Fruit fly (Drosophila melanogaster) whole organism, pupa: Measurements from ENCODE around the gene CG31178.

Experiments
- CG10348 ChIP-seq: fragments of 200-800 bp; sonication (Bioruptor generic); IDR thresholded peaks from 2 replicates; pipeline ENCODE4 v1.3.6; 2022; ENCODE audit warnings: missing biosample characterization, missing genetic modification characterization
- CG12605 ChIP-seq: fragments of 200-800 bp; sonication (Bioruptor generic); IDR thresholded peaks from 2 replicates; pipeline ENCODE4 v1.3.6; 2022; ENCODE audit warnings: missing biosample characterization, missing genetic modification characterization
- CG13204 ChIP-seq: fragments of 200-800 bp; sonication (Bioruptor generic); optimal IDR thresholded peaks from 2 replicates; lab custom pipeline; 2018; ENCODE audit warnings: missing biosample characterization, mild to moderate bottlenecking, missing genetic modification characterization, moderate library complexity
- CG14655 ChIP-seq: fragments of 200-800 bp; sonication (Bioruptor generic); optimal IDR thresholded peaks from 3 replicates; lab custom pipeline; 2017; ENCODE audit warnings: mild to moderate bottlenecking, missing biosample characterization, missing genetic modification reagents, missing genetic modification characterization
- CG15710 ChIP-seq: fragments of 200-800 bp; sonication (Bioruptor generic); optimal IDR thresholded peaks from 2 replicates; lab custom pipeline; 2018; ENCODE audit warnings: missing biosample characterization, mild to moderate bottlenecking, missing genetic modification characterization, moderate library complexity
- CG17806 ChIP-seq: fragments of 200-800 bp; sonication (Bioruptor generic); optimal IDR thresholded peaks from 2 replicates; lab custom pipeline; 2018; ENCODE audit warnings: missing biosample characterization, mild to moderate bottlenecking, missing genetic modification characterization, moderate library complexity
- CG32121 ChIP-seq: fragments of 200-800 bp; sonication (Bioruptor generic); IDR thresholded peaks from 2 replicates; pipeline ENCODE4 v1.3.6; 2022; ENCODE audit warnings: missing biosample characterization, missing genetic modification characterization
- CG34367 ChIP-seq: fragments of 200-800 bp; sonication (Bioruptor generic); optimal IDR thresholded peaks from 2 replicates; lab custom pipeline; 2018; ENCODE audit warnings: missing biosample characterization, mild to moderate bottlenecking, missing genetic modification characterization
- CG4496 ChIP-seq: fragments of 200-800 bp; sonication (Bioruptor generic); IDR thresholded peaks from 3 replicates; pipeline ENCODE4 v1.3.6; 2022; ENCODE audit warnings: missing biosample characterization, missing genetic modification characterization
- CG8159 ChIP-seq: fragments of 200-800 bp; sonication (Bioruptor generic); optimal IDR thresholded peaks from 3 replicates; lab custom pipeline; 2018; ENCODE audit warnings: missing biosample characterization, mild to moderate bottlenecking, missing genetic modification characterization, moderate library complexity
- CG8301 ChIP-seq: fragments of 200-800 bp; sonication (Bioruptor generic); optimal IDR thresholded peaks from 2 replicates; lab custom pipeline; 2018; ENCODE audit warnings: missing biosample characterization, mild to moderate bottlenecking, missing genetic modification characterization
- CG9948 ChIP-seq: fragments of 200-800 bp; sonication (Bioruptor generic); optimal IDR thresholded peaks from 2 replicates; lab custom pipeline; 2018; ENCODE audit warnings: missing biosample characterization, mild to moderate bottlenecking, missing genetic modification characterization, moderate library complexity
- D1 ChIP-seq: fragments of 200-800 bp; sonication (Bioruptor generic); optimal IDR thresholded peaks from 2 replicates; lab custom pipeline; 2018; ENCODE audit warnings: missing biosample characterization, mild to moderate bottlenecking, missing genetic modification characterization, moderate library complexity
- EcR ChIP-seq: fragments of 200-800 bp; sonication (Bioruptor generic); optimal IDR thresholded peaks from 3 replicates; lab custom pipeline; 2019; ENCODE audit warnings: missing biosample characterization, missing genetic modification characterization, mild to moderate bottlenecking, moderate library complexity, missing genetic modification reagents
- Ets98B ChIP-seq: fragments of 200-800 bp; sonication (Bioruptor generic); IDR thresholded peaks from 2 replicates; pipeline ENCODE4 v1.3.6; 2022; ENCODE audit warnings: missing biosample characterization, missing genetic modification characterization
- Pif1A ChIP-seq: fragments of 200-800 bp; sonication (Bioruptor generic); optimal IDR thresholded peaks from 3 replicates; lab custom pipeline; 2016; ENCODE audit warnings: missing biosample characterization, missing genetic modification characterization
- Pif1B ChIP-seq: fragments of 200-800 bp; sonication (Bioruptor generic); optimal IDR thresholded peaks from 3 replicates; lab custom pipeline; 2016; ENCODE audit warnings: missing biosample characterization, missing genetic modification characterization
- Snoo ChIP-seq: fragments of 200-800 bp; sonication (Bioruptor generic); optimal IDR thresholded peaks from 3 replicates; lab custom pipeline; 2017; ENCODE audit warnings: missing biosample characterization, mild to moderate bottlenecking, missing genetic modification characterization, inconsistent platforms
- fd96Ca ChIP-seq: fragments of 200-800 bp; sonication (Bioruptor generic); IDR thresholded peaks from 3 replicates; pipeline ENCODE4 v1.3.6; 2022; ENCODE audit warnings: missing biosample characterization, missing genetic modification characterization
- gl ChIP-seq: fragments of 200-800 bp; sonication (Bioruptor generic); optimal IDR thresholded peaks from 2 replicates; lab custom pipeline; 2018; ENCODE audit warnings: missing biosample characterization, mild to moderate bottlenecking, missing genetic modification characterization
- rn ChIP-seq: fragments of 200-800 bp; sonication (Bioruptor generic); IDR thresholded peaks from 2 replicates; pipeline ENCODE4 v1.3.6; 2022; ENCODE audit warnings: missing biosample characterization, missing genetic modification characterization

The CG31178 gene

DNA sequence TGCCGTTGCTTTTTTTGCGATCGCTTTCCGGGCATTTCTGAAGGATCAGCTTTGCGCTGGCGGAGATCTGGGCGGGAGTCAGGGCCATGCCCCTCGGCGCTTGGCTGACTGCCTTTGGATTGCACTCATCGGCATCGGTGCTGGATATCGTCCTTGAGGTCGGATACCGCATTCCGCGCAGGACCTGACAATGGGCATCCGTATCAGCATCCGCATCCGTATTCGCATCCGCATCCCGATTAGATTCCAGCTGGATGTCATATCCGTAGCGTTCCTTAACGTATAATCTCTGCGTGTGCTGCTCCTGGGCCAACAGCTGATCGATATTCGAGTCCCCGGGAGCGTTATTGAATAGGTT is 18.1 kb upstream of the CG31178 start:
- TF ChIP-seq fd96Ca (GFP tag; lab: Robert Waterston, UW) (peak; percentile 63; the same call in 2 of the 3 replicates), CG32121 (GFP tag; lab: Robert Waterston, UW) (no peak)

dm6 chr3R:21856098-21856872 is 17.3 kb upstream of the CG31178 start, which contains the start of gene glec:
Gene glec, minus strand, starts transcription at chr3R:21856266.
- TF ChIP-seq Ets98B (no peak; the same call in none of the 2 replicates), CG12605 (GFP tag; lab: Robert Waterston, UW) (peak; percentile 70), gl (tag; lab: Kevin White, UChicago) (peak; percentile 39), CG15710 (tag; lab: Kevin White, UChicago) (peak; percentile 41), CG17806 (tag; lab: Kevin White, UChicago) (peak; percentile 9), fd96Ca (GFP tag; lab: Robert Waterston, UW) (peak; percentile 59; the same call in 2 of the 3 replicates), Pif1A (GFP tag; lab: Kevin White, UChicago) (peak; percentile 58), EcR (GFP tag; lab: Kevin White, UChicago) (peak; percentile 58), CG4496 (peak; percentile 55), CG34367 (tag; lab: Kevin White, UChicago) (no peak), CG13204 (peak; percentile 21), Snoo (peak; percentile 35), D1 (tag; lab: Kevin White, UChicago) (no peak), CG8159 (tag; lab: Kevin White, UChicago) (no peak), CG32121 (GFP tag; lab: Robert Waterston, UW) (no peak), CG14655 (GFP tag; lab: Kevin White, UChicago) (peak; percentile 7), Pif1B (peak; percentile 34), CG9948 (tag; lab: Kevin White, UChicago) (peak; percentile 11), CG10348 (no peak)

- TF ChIP-seq CG9948 (tag; lab: Kevin White, UChicago), result no peak
- TF ChIP-seq CG13204, result no peak
- TF ChIP-seq Pif1A (GFP tag; lab: Kevin White, UChicago), result no peak
- no peak for TF ChIP-seq CG15710 (tag; lab: Kevin White, UChicago)
- no peak for TF ChIP-seq CG4496
- no peak for TF ChIP-seq gl (tag; lab: Kevin White, UChicago)
- TF ChIP-seq CG32121 (GFP tag; lab: Robert Waterston, UW), result no peak
- no peak for TF ChIP-seq EcR (GFP tag; lab: Kevin White, UChicago)
- TF ChIP-seq fd96Ca (GFP tag; lab: Robert Waterston, UW), result no peak
- no peak for TF ChIP-seq rn (GFP tag; lab: Robert Waterston, UW)
- no peak for TF ChIP-seq CG8159 (tag; lab: Kevin White, UChicago)
- no peak for TF ChIP-seq Pif1B
- TF ChIP-seq, all 21 proteins: peak for 0
These were observed 16.7 kb upstream of the CG31178 start for dm6 chr3R:21856873-21857243.

- TF ChIP-seq fd96Ca (GFP tag; lab: Robert Waterston, UW) (no peak), rn (GFP tag; lab: Robert Waterston, UW) (no peak), Pif1A (GFP tag; lab: Kevin White, UChicago) (no peak), gl (tag; lab: Kevin White, UChicago) (no peak), CG14655 (GFP tag; lab: Kevin White, UChicago) (peak; percentile 0), Snoo (no peak), CG8159 (tag; lab: Kevin White, UChicago) (peak; percentile 30), CG17806 (tag; lab: Kevin White, UChicago) (no peak), CG13204 (no peak)
These were observed 16.0 kb upstream of the CG31178 start for dm6 chr3R:21857509-21857908.

DNA sequence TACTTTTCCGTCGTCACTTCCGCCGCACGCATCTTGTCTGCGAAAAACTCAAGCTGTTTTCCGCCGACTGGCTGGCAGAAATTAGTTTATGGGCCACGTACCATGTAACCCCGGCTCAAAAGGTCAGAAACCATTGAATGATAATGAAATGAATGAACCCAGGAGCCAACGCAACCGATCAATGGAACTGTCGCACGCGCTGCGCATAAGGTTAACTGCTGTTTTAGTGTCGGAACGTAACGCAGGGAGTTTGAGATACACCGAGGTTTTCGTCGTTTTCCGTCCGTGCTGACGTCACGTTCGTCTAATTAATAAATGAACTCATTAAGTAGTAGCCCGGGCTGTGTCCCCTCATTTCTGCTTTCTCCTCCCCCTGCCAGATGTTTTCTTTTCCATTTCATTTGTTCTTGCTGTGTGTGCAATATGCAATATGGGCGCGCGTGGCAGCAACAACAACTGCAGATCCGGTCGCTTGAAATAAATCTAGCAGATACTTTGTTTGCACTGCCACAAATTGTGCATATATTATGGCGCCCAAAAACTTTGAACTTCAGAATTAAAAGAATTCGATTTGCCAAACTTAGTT is 15.2 kb upstream of the CG31178 start:
- TF ChIP-seq CG34367 (tag; lab: Kevin White, UChicago) (no peak), CG10348 (no peak), gl (tag; lab: Kevin White, UChicago) (no peak), CG12605 (GFP tag; lab: Robert Waterston, UW) (no peak), Pif1A (GFP tag; lab: Kevin White, UChicago) (no peak), EcR (GFP tag; lab: Kevin White, UChicago) (no peak), CG9948 (tag; lab: Kevin White, UChicago) (peak; percentile 8), Snoo (no peak)

DNA sequence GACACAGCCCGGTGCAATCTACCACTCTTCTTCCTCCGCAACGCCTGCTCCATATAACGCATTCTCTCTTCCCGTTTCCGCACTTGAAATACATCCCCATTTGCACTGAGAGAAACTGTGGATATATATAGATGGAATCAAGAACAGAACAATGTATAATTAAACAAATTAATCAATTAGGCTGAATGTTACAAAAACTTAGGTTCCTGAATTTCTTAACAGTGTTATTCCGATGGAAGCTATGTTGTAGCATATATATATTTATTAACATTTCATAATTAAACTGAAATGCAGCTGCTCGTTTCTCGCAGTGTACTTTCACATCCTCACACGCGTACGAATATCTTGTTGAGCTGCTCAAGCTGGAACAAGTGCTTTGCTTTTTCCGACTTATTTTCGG is 14.0 kb upstream of the CG31178 start:
- TF ChIP-seq gl (tag; lab: Kevin White, UChicago) (peak; percentile 28), D1 (tag; lab: Kevin White, UChicago) (no peak), EcR (GFP tag; lab: Kevin White, UChicago) (peak; percentile 0), CG10348 (no peak), CG13204 (peak; percentile 61), fd96Ca (GFP tag; lab: Robert Waterston, UW) (0 out of 3 replicates have a peak, but pooled peaks have one; percentile 29), Snoo (peak; percentile 93), CG4496 (peak; percentile 82), CG12605 (GFP tag; lab: Robert Waterston, UW) (0 out of 2 replicates have a peak, but pooled peaks have one; percentile 58), CG32121 (GFP tag; lab: Robert Waterston, UW) (peak; percentile 48; the same call in 1 of the 2 replicates), CG8301 (peak; percentile 80), CG34367 (tag; lab: Kevin White, UChicago) (peak; percentile 70), rn (GFP tag; lab: Robert Waterston, UW) (peak; percentile 68; the same call in 1 of the 2 replicates), CG8159 (tag; lab: Kevin White, UChicago) (peak; percentile 85), CG17806 (tag; lab: Kevin White, UChicago) (peak; percentile 66), CG9948 (tag; lab: Kevin White, UChicago) (peak; percentile 74), CG15710 (tag; lab: Kevin White, UChicago) (peak; percentile 84), Pif1A (GFP tag; lab: Kevin White, UChicago) (peak; percentile 87), Pif1B (peak; percentile 83), CG14655 (GFP tag; lab: Kevin White, UChicago) (peak; percentile 72), Ets98B (peak; percentile 71)
- TF ChIP-seq, all 21 proteins: peak for 19
